Fruit fly (Drosophila melanogaster) whole organism, embryonic: ENCODE data around the gene CG9222.

ENCODE experiments used
- Adf1 ChIP-seq: fragments of 200-800 bp; sonication (Bioruptor generic); IDR thresholded peaks from 2 replicates; pipeline ENCODE4 v1.3.6; 2022; ENCODE audit warnings: missing biosample characterization, missing genetic modification characterization
- CG12155 ChIP-seq: fragments of 200-800 bp; sonication (Bioruptor generic); optimal IDR thresholded peaks from 3 replicates; lab custom pipeline; 2016; ENCODE audit warnings: missing biosample characterization, missing genetic modification characterization
- CG15514 ChIP-seq: fragments of 200-800 bp; sonication (Bioruptor generic); optimal IDR thresholded peaks from 3 replicates; lab custom pipeline; 2017; ENCODE audit warnings: missing biosample characterization, missing genetic modification characterization, mild to moderate bottlenecking, moderate library complexity, missing genetic modification reagents
- CG1832 ChIP-seq: fragments of 200-800 bp; sonication (Bioruptor generic); optimal IDR thresholded peaks from 2 replicates; lab custom pipeline; 2017; ENCODE audit warnings: missing biosample characterization, mild to moderate bottlenecking, missing genetic modification characterization, inconsistent platforms
- CG2199 ChIP-seq: fragments of 200-800 bp; sonication (Bioruptor generic); IDR thresholded peaks from 3 replicates; pipeline ENCODE4 v1.3.6; 2022; ENCODE audit warnings: missing biosample characterization, missing genetic modification characterization
- CG34422 ChIP-seq: fragments of 200-800 bp; sonication (Bioruptor generic); IDR thresholded peaks from 3 replicates; pipeline ENCODE4 v1.3.6; 2022; ENCODE audit warnings: missing biosample characterization, missing genetic modification characterization
- CG42726 ChIP-seq: fragments of 200-800 bp; sonication (Bioruptor generic); IDR thresholded peaks from 2 replicates; pipeline ENCODE4 v1.3.6; 2022; ENCODE audit warnings: missing biosample characterization, missing genetic modification characterization; ENCODE audit not compliant: partially characterized antibody
- CG4360 ChIP-seq: fragments of 200-800 bp; sonication (Bioruptor generic); IDR thresholded peaks from 2 replicates; pipeline ENCODE4 v1.3.6; 2022; ENCODE audit warnings: missing biosample characterization, missing genetic modification characterization
- CG4707 ChIP-seq: fragments of 200-800 bp; sonication (Bioruptor generic); optimal IDR thresholded peaks from 2 replicates; lab custom pipeline; 2018; ENCODE audit warnings: missing biosample characterization, mild to moderate bottlenecking, missing genetic modification characterization, moderate library complexity
- CG8478 ChIP-seq: fragments of >200 bp; optimal IDR thresholded peaks from 2 replicates; lab custom pipeline; 2018
- Deaf1 ChIP-seq: fragments of 200-800 bp; optimal IDR thresholded peaks from 3 replicates; lab custom pipeline; 2019; ENCODE audit warnings: missing biosample characterization, mild to moderate bottlenecking, missing genetic modification characterization, moderate library complexity
- Eip74EF ChIP-seq, 2 experiments: fragments of 200-800 bp in 1 of 2; fragments of >200 bp in 1 of 2; sonication (Bioruptor generic) in 1 of 2; optimal IDR thresholded peaks; 2 replicates each; lab custom pipeline; 2017 to 2019; ENCODE audit warnings: missing biosample characterization in 2 of 2, missing genetic modification characterization in 2 of 2, mild to moderate bottlenecking in 1 of 2, moderate library complexity in 1 of 2
- Hey ChIP-seq: fragments of 200-800 bp; sonication (Bioruptor generic); optimal IDR thresholded peaks from 3 replicates; lab custom pipeline; 2018; ENCODE audit warnings: missing biosample characterization, mild to moderate bottlenecking, missing genetic modification characterization
- Hr39 ChIP-seq: fragments of >200 bp; optimal IDR thresholded peaks from 2 replicates; lab custom pipeline; 2017
- Hr51 ChIP-seq, 2 experiments: fragments of 200-800 bp; sonication (Bioruptor generic); optimal IDR thresholded peaks; 2 replicates in 1 of 2; 3 replicates in 1 of 2; lab custom pipeline; 2016 to 2018; ENCODE audit warnings: missing biosample characterization in 2 of 2, missing genetic modification characterization in 2 of 2, mild to moderate bottlenecking in 1 of 2, moderate library complexity in 1 of 2
- Mrtf ChIP-seq: fragments of 200-800 bp; sonication (Bioruptor generic); IDR thresholded peaks from 3 replicates; pipeline ENCODE4 v1.3.6; 2022; ENCODE audit warnings: missing biosample characterization, missing genetic modification characterization
- Myb ChIP-seq: fragments of 200-800 bp; sonication (Bioruptor generic); optimal IDR thresholded peaks from 2 replicates; lab custom pipeline; 2016; ENCODE audit warnings: missing biosample characterization, missing genetic modification characterization
- Xrp1 ChIP-seq: fragments of 200-800 bp; sonication (Bioruptor generic); IDR thresholded peaks from 2 replicates; pipeline ENCODE4 v1.3.6; 2022; ENCODE audit warnings: missing biosample characterization, missing genetic modification characterization
- abd-A ChIP-seq: fragments of 200-800 bp; sonication (Bioruptor generic); optimal IDR thresholded peaks from 3 replicates; lab custom pipeline; 2019; ENCODE audit warnings: missing biosample characterization, mild to moderate bottlenecking, missing genetic modification characterization, moderate library complexity
- ash1 ChIP-seq: fragments of 200-800 bp; sonication (Bioruptor generic); optimal IDR thresholded peaks from 2 replicates; lab custom pipeline; 2018; ENCODE audit warnings: missing biosample characterization, mild to moderate bottlenecking, missing genetic modification characterization
- ato ChIP-seq: fragments of 200-800 bp; sonication (Bioruptor generic); IDR thresholded peaks from 2 replicates; pipeline ENCODE4 v1.3.6; 2022; ENCODE audit warnings: missing biosample characterization, missing genetic modification characterization; ENCODE audit not compliant: partially characterized antibody
- cg ChIP-seq: fragments of 200-800 bp; sonication (Bioruptor generic); optimal IDR thresholded peaks from 3 replicates; lab custom pipeline; 2019; ENCODE audit warnings: missing biosample characterization, mild to moderate bottlenecking, missing genetic modification characterization, moderate library complexity
- chinmo ChIP-seq: fragments of 200-800 bp; sonication (Bioruptor generic); IDR thresholded peaks from 4 replicates; pipeline ENCODE4 v1.3.6; 2022; ENCODE audit warnings: missing biosample characterization, missing genetic modification characterization; ENCODE audit not compliant: partially characterized antibody
- crol ChIP-seq: fragments of 200-800 bp; sonication (Bioruptor generic); IDR thresholded peaks from 2 replicates; pipeline ENCODE4 v1.3.6; 2022; ENCODE audit warnings: missing biosample characterization, missing genetic modification characterization
- da ChIP-seq: fragments of 200-800 bp; sonication (Bioruptor generic); optimal IDR thresholded peaks from 2 replicates; lab custom pipeline; 2016; ENCODE audit warnings: missing biosample characterization, missing genetic modification characterization
- ewg ChIP-seq: fragments of 200-800 bp; sonication (Bioruptor generic); optimal IDR thresholded peaks from 3 replicates; lab custom pipeline; 2017; ENCODE audit warnings: mild to moderate bottlenecking, missing biosample characterization, missing genetic modification reagents, missing genetic modification characterization
- gce ChIP-seq: fragments of 200-800 bp; sonication (Bioruptor generic); IDR thresholded peaks from 3 replicates; pipeline ENCODE4 v1.3.6; 2022; ENCODE audit warnings: missing biosample characterization, missing genetic modification characterization
- nerfin-1 ChIP-seq: fragments of 200-800 bp; sonication (Bioruptor generic); optimal IDR thresholded peaks from 3 replicates; lab custom pipeline; 2019; ENCODE audit warnings: missing biosample characterization, mild to moderate bottlenecking, missing genetic modification characterization, moderate library complexity
- odd ChIP-seq: fragments of 200-800 bp; sonication (Bioruptor generic); optimal IDR thresholded peaks from 2 replicates; lab custom pipeline; 2017; ENCODE audit warnings: missing biosample characterization, mild to moderate bottlenecking, missing genetic modification characterization
- pros ChIP-seq: fragments of 200-800 bp; sonication (Bioruptor generic); optimal IDR thresholded peaks from 3 replicates; lab custom pipeline; 2019; ENCODE audit warnings: missing biosample characterization, mild to moderate bottlenecking, missing genetic modification characterization, moderate library complexity
- sd ChIP-seq: fragments of 200-800 bp; sonication (Bioruptor generic); optimal IDR thresholded peaks from 3 replicates; lab custom pipeline; 2018; ENCODE audit warnings: missing biosample characterization, mild to moderate bottlenecking, missing genetic modification characterization, moderate library complexity
- sens ChIP-seq: fragments of 200-800 bp; sonication (Bioruptor generic); peaks from one replicate; lab custom pipeline; 2016; ENCODE audit warnings: missing biosample characterization, missing genetic modification characterization
- sob ChIP-seq: fragments of 200-800 bp; sonication (Bioruptor generic); IDR thresholded peaks from 2 replicates; pipeline ENCODE4 v1.3.6; 2022; ENCODE audit warnings: missing biosample characterization, missing genetic modification characterization
- stc ChIP-seq: fragments of 200-800 bp; sonication (Bioruptor generic); IDR thresholded peaks from 2 replicates; pipeline ENCODE4 v1.3.6; 2022; ENCODE audit warnings: missing biosample characterization, missing genetic modification characterization
- stwl ChIP-seq: fragments of 200-800 bp; sonication (Bioruptor generic); optimal IDR thresholded peaks from 3 replicates; lab custom pipeline; 2018; ENCODE audit warnings: missing biosample characterization, mild to moderate bottlenecking, missing genetic modification characterization, moderate library complexity
- tna ChIP-seq: fragments of 200-800 bp; sonication (Bioruptor generic); IDR thresholded peaks from 2 replicates; pipeline ENCODE4 v1.3.6; 2022; ENCODE audit warnings: missing biosample characterization, missing genetic modification characterization; ENCODE audit not compliant: partially characterized antibody
- trem ChIP-seq: fragments of 200-800 bp; optimal IDR thresholded peaks from 3 replicates; lab custom pipeline; 2019; ENCODE audit warnings: missing biosample characterization, mild to moderate bottlenecking, missing genetic modification characterization, moderate library complexity
- twi ChIP-seq: fragments of 200-800 bp; optimal IDR thresholded peaks from 2 replicates; lab custom pipeline; 2019; ENCODE audit warnings: missing biosample characterization, mild to moderate bottlenecking, missing genetic modification characterization, moderate library complexity
- z ChIP-seq: fragments of 200-800 bp; sonication (Bioruptor generic); IDR thresholded peaks from 3 replicates; pipeline ENCODE4 v1.3.6; 2022; ENCODE audit warnings: missing biosample characterization, missing genetic modification characterization
- zfh1 ChIP-seq: fragments of 200-800 bp; sonication (Bioruptor generic); IDR thresholded peaks from 3 replicates; pipeline ENCODE4 v1.3.6; 2022; ENCODE audit warnings: missing biosample characterization, missing genetic modification characterization

The CG9222 gene

DNA sequence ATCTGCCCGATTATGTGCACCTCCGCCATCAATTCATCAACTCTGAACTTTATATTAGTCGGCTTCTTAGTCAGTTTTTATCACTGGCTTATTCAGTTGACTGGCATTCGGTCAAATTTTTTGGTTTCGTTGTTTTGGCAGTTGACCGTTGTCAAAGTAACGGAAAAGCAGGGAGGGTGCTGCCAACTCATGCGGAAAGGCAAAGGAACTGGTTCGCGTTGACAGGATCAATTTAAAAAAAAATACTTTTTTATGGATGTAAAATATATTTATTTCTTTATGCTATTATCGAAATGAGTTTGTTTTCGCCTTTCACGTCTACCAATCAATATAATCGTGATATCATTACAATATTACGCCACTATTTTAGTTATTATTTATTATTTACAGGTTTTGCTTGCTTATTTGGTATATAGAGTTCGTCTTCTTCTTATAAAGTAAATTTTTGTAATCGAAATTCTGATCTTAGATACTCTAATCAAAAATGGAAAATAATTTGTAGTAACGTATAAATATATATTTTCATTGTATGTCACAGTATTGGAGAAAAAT, at the start of gene CG9222, which contains the start of the genes B9d2 and tctn:
CG9222 (plus strand) TSS at position 502 of the 552 bp plus-strand sequence.
B9d2 (minus strand) TSS at position 130 of the 552 bp plus-strand sequence.
tctn (minus strand) TSS at position 130 of the 552 bp plus-strand sequence.
- peak; percentile 98 for TF ChIP-seq trem (tag; lab: Kevin White, UChicago)
- peak; percentile 95 for TF ChIP-seq CG15514 (GFP tag; lab: Kevin White, UChicago)
- TF ChIP-seq Myb (GFP tag; lab: Kevin White, UChicago) = peak; percentile 35
- no peak for TF ChIP-seq zfh1
- peak; percentile 84 for TF ChIP-seq stwl (tag; lab: Kevin White, UChicago)
- no peak for TF ChIP-seq Hr39 (lab: Kevin White, UChicago)

DNA sequence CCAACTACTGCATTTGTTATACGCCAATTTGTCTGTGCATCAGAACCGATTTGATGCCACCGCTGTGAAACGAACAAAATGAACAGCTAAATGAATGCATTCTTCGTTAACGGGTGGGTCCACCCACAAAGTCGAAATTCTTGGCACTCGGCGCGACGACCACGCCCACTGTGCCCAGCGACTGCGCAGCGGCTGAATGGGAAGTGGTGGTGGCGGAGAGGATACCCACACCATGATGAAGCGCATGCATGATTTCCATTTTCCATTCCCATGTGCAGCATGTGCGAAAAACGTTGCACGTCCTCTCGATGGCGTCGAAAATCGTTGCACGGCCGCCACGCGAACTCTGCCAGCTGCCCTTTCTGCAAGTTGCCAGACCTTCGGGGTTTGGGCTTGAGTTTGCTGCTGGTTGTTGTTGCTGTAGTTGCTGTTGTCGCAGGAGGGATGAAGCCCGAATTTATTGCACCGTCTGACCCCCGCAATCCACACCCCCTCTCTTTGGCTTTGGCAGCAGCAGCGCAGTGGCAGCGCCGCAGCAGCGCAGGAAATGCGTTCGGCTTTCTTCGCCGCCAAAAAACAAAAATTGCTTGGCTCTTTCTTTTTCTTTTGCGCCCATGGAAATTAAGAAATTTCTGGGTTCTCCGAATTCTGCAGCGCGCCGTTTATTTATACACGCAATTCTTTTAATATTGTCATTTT, 49.5 kb upstream of the CG9222 start:
- TF ChIP-seq gce (GFP tag; lab: Robert Waterston, UW) (0 out of 3 replicates have a peak, but pooled peaks have one; percentile 7), Eip74EF (GFP tag; optimal IDR thresholded peaks at IDR 0.05; lab: Kevin White, UChicago) (no peak), CG12155 (peak; percentile 6), odd (GFP tag; lab: Kevin White, UChicago) (no peak), chinmo (GFP tag; lab: Robert Waterston, UW) (0 out of 4 replicates have a peak, but pooled peaks have one; percentile 13), ash1 (GFP tag; lab: Kevin White, UChicago) (no peak), stc (peak; percentile 20; the same call in 1 of the 2 replicates), tna (GFP tag; lab: Robert Waterston, UW) (no peak), sd (no peak), Mrtf (no peak), sens (GFP tag; lab: Kevin White, UChicago) (peak; percentile 3), Hey (tag; lab: Kevin White, UChicago) (peak; percentile 8), ewg (peak; percentile 72), twi (tag; lab: Kevin White, UChicago) (peak; percentile 38), Adf1 (GFP tag; lab: Robert Waterston, UW) (peak; percentile 53; the same call in 1 of the 2 replicates), CG2199 (peak; percentile 70; the same call in 1 of the 3 replicates), crol (GFP tag; lab: Robert Waterston, UW) (peak; percentile 45; the same call in 1 of the 2 replicates), cg (GFP tag; lab: Kevin White, UChicago) (peak; percentile 27), CG42726 (GFP tag; lab: Robert Waterston, UW) (peak; percentile 100), pros (peak; percentile 86), sob (no peak), Hr51 (GFP tag; optimal IDR thresholded peaks at IDR 0.05; lab: Kevin White, UChicago) (no peak), Xrp1 (GFP tag; lab: Robert Waterston, UW) (0 out of 2 replicates have a peak, but pooled peaks have one; percentile 20), CG4707 (GFP tag; lab: Kevin White, UChicago) (peak; percentile 21), CG34422 (GFP tag; lab: Robert Waterston, UW) (0 out of 3 replicates have a peak, but pooled peaks have one; percentile 25), abd-A (tag; lab: Kevin White, UChicago) (peak; percentile 28), z (peak; percentile 56; the same call in 1 of the 3 replicates), Deaf1 (tag; lab: Kevin White, UChicago) (peak; percentile 14), ato (0 out of 2 replicates have a peak, but pooled peaks have one; percentile 15), CG1832 (GFP tag; lab: Kevin White, UChicago) (no peak), CG8478 (lab: Kevin White, UChicago) (peak; percentile 21), da (peak; percentile 5), CG4360 (GFP tag; lab: Robert Waterston, UW) (peak; percentile 50; the same call in 1 of the 2 replicates), nerfin-1 (tag; lab: Kevin White, UChicago) (peak; percentile 20)
